Fruit fly (Drosophila melanogaster): ENCODE data around the gene Prx6a.

The Prx6a gene

DNA sequence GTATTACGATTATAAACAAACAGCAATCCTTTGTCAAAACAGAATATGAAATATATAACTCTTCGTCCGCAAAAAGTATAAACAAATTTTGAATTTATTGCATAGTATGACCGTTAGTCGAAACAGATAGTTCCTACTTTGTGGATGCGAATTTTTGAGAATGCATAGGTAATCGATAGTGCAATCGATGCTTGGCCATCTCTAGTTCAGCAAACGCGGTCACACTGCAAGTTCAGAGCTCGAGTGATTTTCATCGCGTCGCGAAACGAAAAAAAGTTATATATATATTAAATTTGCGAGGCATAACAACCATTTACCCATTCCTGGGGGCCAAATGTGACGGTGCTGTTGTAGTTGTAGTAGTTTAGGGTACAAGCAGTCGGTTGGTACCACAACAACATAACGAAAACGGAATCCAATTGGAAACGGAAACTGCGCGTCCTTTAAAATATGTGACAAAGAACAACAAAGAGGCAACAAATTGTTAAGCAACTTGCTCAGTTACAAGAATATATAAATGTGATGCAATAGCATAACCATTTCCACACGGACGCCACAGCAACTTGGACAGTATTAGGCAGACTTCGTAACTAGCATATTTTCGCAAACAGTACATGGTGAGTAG is 21.0 kb downstream of the Prx6a start, which contains the start of gene CG2991 (continued):
- TF ChIP-seq Ssrp (tag; optimal IDR thresholded peaks at IDR 0.05) (no peak), jigr1 (GFP tag; IDR thresholded peaks at IDR 0.05) (no peak), Bgb (GFP tag; IDR thresholded peaks at IDR 0.05; ENCODE audit: partially characterized antibody) (peak; percentile 91), Hsf (GFP tag; optimal IDR thresholded peaks at IDR 0.05) (peak; percentile 37), CG9876 (GFP tag; optimal IDR thresholded peaks at IDR 0.05) (no peak), nerfin-1 (tag; optimal IDR thresholded peaks at IDR 0.05) (peak; percentile 9), Pdp1 (GFP tag; optimal IDR thresholded peaks at IDR 0.05) (peak; percentile 16 to 55), run (tag; optimal IDR thresholded peaks at IDR 0.05) (no peak), dmrt11E (tag; optimal IDR thresholded peaks at IDR 0.05) (peak; percentile 13), bbx (GFP tag; IDR thresholded peaks at IDR 0.05; ENCODE audit: partially characterized antibody) (peak; percentile 87), Doc3 (GFP tag; IDR thresholded peaks at IDR 0.05; ENCODE audit: partially characterized antibody) (peak; percentile 74), mam (GFP tag; optimal IDR thresholded peaks at IDR 0.05) (peak; percentile 54), emc (GFP tag; optimal IDR thresholded peaks at IDR 0.05) (no peak), MESR4 (GFP tag; optimal IDR thresholded peaks at IDR 0.05) (peak; percentile 82), ara (GFP tag; IDR thresholded peaks at IDR 0.05) (no peak), gsb (GFP tag; IDR thresholded peaks at IDR 0.05) (no peak), Gsc (GFP tag; IDR thresholded peaks at IDR 0.05) (no peak), wek (GFP tag; optimal IDR thresholded peaks at IDR 0.05) (no peak), C15 (GFP tag; IDR thresholded peaks at IDR 0.05) (no peak), Dll (GFP tag; IDR thresholded peaks at IDR 0.05; ENCODE audit: partially characterized antibody) (peak; percentile 83), so (GFP tag; IDR thresholded peaks at IDR 0.05) (peak; percentile 33; the same call in 1 of the 3 replicates), CHES-1-like (GFP tag; optimal IDR thresholded peaks at IDR 0.05) (peak; percentile 45), Atf-2 (GFP tag; optimal IDR thresholded peaks at IDR 0.05) (no peak), lab (GFP tag; optimal IDR thresholded peaks at IDR 0.05) (peak; percentile 36), CG34224 (GFP tag; IDR thresholded peaks at IDR 0.05; ENCODE audit: partially characterized antibody) (peak; percentile 81), cad (GFP tag; optimal IDR thresholded peaks at IDR 0.05) (no peak), CG4707 (GFP tag; optimal IDR thresholded peaks at IDR 0.05) (no peak), H2.0 (GFP tag; IDR thresholded peaks at IDR 0.05) (no peak), CG2116 (GFP tag; optimal IDR thresholded peaks at IDR 0.05) (peak; percentile 74), Opbp (GFP tag; IDR thresholded peaks at IDR 0.05; ENCODE audit: partially characterized antibody) (peak; percentile 94), unc-4 (GFP tag; IDR thresholded peaks at IDR 0.05; ENCODE audit: partially characterized antibody) (peak; percentile 87), CG13296 (GFP tag; optimal IDR thresholded peaks at IDR 0.05) (peak; percentile 18), dpn (GFP tag; optimal IDR thresholded peaks at IDR 0.05) (peak in 1 of 2 experiments; percentile 22), Fer1 (GFP tag; optimal IDR thresholded peaks at IDR 0.05) (peak; percentile 55), Abd-B (GFP tag; optimal IDR thresholded peaks at IDR 0.05) (peak; percentile 36), CG1529 (GFP tag; optimal IDR thresholded peaks at IDR 0.05) (no peak), prd (optimal IDR thresholded peaks at IDR 0.05) (no peak), prd (GFP tag; IDR thresholded peaks at IDR 0.05) (no peak), D19A (tag; optimal IDR thresholded peaks at IDR 0.05) (peak; percentile 52), abd-A (tag; optimal IDR thresholded peaks at IDR 0.05) (peak; percentile 69), CG4820 (GFP tag; optimal IDR thresholded peaks at IDR 0.05) (no peak), nmo (GFP tag; optimal IDR thresholded peaks at IDR 0.05) (peak; percentile 56), unpg (GFP tag; optimal IDR thresholded peaks at IDR 0.05) (peak; percentile 43), CG12155 (GFP tag; optimal IDR thresholded peaks at IDR 0.05) (peak; percentile 20), chm (GFP tag; IDR thresholded peaks at IDR 0.05) (peak; percentile 74), CG3407 (GFP tag; optimal IDR thresholded peaks at IDR 0.05) (peak; percentile 12), gcm2 (GFP tag; optimal IDR thresholded peaks at IDR 0.05) (peak; percentile 24), gem (tag; optimal IDR thresholded peaks at IDR 0.05) (peak; percentile 11), wdn (GFP tag; IDR thresholded peaks at IDR 0.05) (peak; percentile 28; the same call in 1 of the 2 replicates)
